Worm (Caenorhabditis elegans) whole organism, midembryonic: ENCODE data around the gene B0281.5.

Experiments used
- T22C8.4 ChIP-seq: fragments of 200-800 bp; sonication (Bioruptor generic); IDR thresholded peaks from 2 replicates; pipeline ENCODE4 v1.3.6; 2022; ENCODE audit warnings: missing genetic modification characterization, missing compliant biosample characterization
- cog-1 ChIP-seq: sonication (generic microtip); optimal IDR thresholded peaks from 2 replicates; lab custom pipeline; 2016; ENCODE audit warnings: missing genetic modification characterization, missing compliant biosample characterization
- flt-1 ChIP-seq: fragments of 200-800 bp; sonication (Bioruptor generic); IDR thresholded peaks from 2 replicates; pipeline ENCODE4 v1.3.6; 2022; ENCODE audit warnings: missing genetic modification characterization, missing compliant biosample characterization
- klf-2 ChIP-seq: fragments of 200-800 bp; sonication (Bioruptor generic); conservative IDR thresholded peaks from 2 replicates; pipeline ENCODE4 v1.3.6; 2022; ENCODE audit warnings: missing genetic modification reagents, missing genetic modification characterization, missing compliant biosample characterization
- med-1 ChIP-seq: sonication (generic microtip); optimal IDR thresholded peaks from 2 replicates; lab custom pipeline; 2017; ENCODE audit warnings: missing genetic modification characterization, mild to moderate bottlenecking, missing compliant biosample characterization, antibody characterized with exemption, missing genetic modification reagents; ENCODE audit not compliant: insufficient read depth
- ref-1 ChIP-seq: fragments of 200-800 bp; sonication (Bioruptor generic); conservative IDR thresholded peaks from 2 replicates; pipeline ENCODE4 v1.3.6; 2022; ENCODE audit warnings: missing genetic modification reagents, missing genetic modification characterization, missing compliant biosample characterization
- tab-1 ChIP-seq: fragments of 200-800 bp; sonication (Bioruptor generic); IDR thresholded peaks from 2 replicates; pipeline ENCODE4 v1.3.6; 2022; ENCODE audit warnings: missing genetic modification characterization, missing compliant biosample characterization
- ztf-23 ChIP-seq: fragments of 200-800 bp; sonication (Bioruptor generic); IDR thresholded peaks from 2 replicates; pipeline ENCODE4 v1.3.6; 2022; ENCODE audit warnings: missing genetic modification reagents, missing genetic modification characterization, missing compliant biosample characterization
- ztf-29 ChIP-seq: fragments of 200-800 bp; sonication (Bioruptor generic); IDR thresholded peaks from 2 replicates; pipeline ENCODE4 v1.3.6; 2022; ENCODE audit warnings: missing genetic modification reagents, missing genetic modification characterization, missing compliant biosample characterization

The B0281.5 gene

ce11 chrII:2324956-2325355, 24.2 kb upstream of the B0281.5 start, which contains the start of gene ZK1240.11:
Gene ZK1240.11 (plus strand): TSS chrII:2325256.
- TF ChIP-seq T22C8.4 (GFP tag; lab: Robert Waterston, UW) (no peak), cog-1 (tag; lab: Kevin White, UChicago) (no peak), flt-1 (GFP tag; lab: Robert Waterston, UW) (no peak), med-1 (GFP tag; lab: Kevin White, UChicago) (no peak), ztf-23 (no peak), klf-2 (GFP tag; lab: Robert Waterston, UW) (no peak), ztf-29 (no peak), ref-1 (GFP tag; lab: Robert Waterston, UW) (no peak), tab-1 (GFP tag; lab: Robert Waterston, UW) (no peak)

ce11 chrII:2322857-2323518, 22.2 kb upstream of the B0281.5 start, which contains the start of the genes ZK1240.6 and ZK1240.2:
Gene ZK1240.6 (minus strand): TSS chrII:2322907.
Gene ZK1240.2 (plus strand): TSS chrII:2323376.
- TF ChIP-seq cog-1 (tag; lab: Kevin White, UChicago) = no peak
- no peak for TF ChIP-seq med-1 (GFP tag; lab: Kevin White, UChicago)
- TF ChIP-seq ztf-29 = no peak
- TF ChIP-seq T22C8.4 (GFP tag; lab: Robert Waterston, UW) = no peak
- no peak for TF ChIP-seq ref-1 (GFP tag; lab: Robert Waterston, UW)
- no peak for TF ChIP-seq tab-1 (GFP tag; lab: Robert Waterston, UW)
- TF ChIP-seq ztf-23 = no peak
- TF ChIP-seq flt-1 (GFP tag; lab: Robert Waterston, UW) = no peak
- no peak for TF ChIP-seq klf-2 (GFP tag; lab: Robert Waterston, UW)

DNA sequence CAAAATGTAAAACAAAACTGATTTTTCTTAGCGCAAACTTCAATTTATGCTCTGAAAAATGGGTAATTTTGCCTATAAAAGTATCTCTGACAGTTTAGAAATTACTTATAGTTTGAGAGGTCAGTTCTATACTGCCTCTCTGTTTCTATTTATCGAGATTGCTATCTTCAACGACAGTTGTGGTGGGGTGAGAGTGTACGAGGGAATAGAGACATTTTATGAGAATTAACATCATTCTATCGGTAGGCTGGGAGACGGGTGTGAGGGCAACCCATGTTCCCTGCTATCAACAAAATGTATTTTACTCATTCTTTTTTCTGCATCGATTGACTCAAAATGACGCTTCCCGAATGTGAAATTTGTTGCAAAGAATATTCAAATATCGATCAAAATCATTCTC, 19.3 kb upstream of the B0281.5 start, which contains the start of gene ZK1240.3:
ZK1240.3 (plus strand) TSS at position 238 of the 400 bp plus-strand sequence.
- no peak for TF ChIP-seq ztf-23
- no peak for TF ChIP-seq cog-1 (tag; lab: Kevin White, UChicago)

- no peak for TF ChIP-seq tab-1 (GFP tag; lab: Robert Waterston, UW)
Observed at ce11 chrII:2317883-2318357, 17.2 kb upstream of the B0281.5 start, which contains the start of the genes ZK1240.5 and ZK1240.9. Gene ZK1240.5 (minus strand): TSS chrII:2317933. Gene ZK1240.9 (plus strand): TSS chrII:2318189.

ce11 chrII:2312747-2313146, 12.0 kb upstream of the B0281.5 start, which contains the start of the genes trim-21 and B0281.1:
Gene trim-21 (minus strand): TSS chrII:2312847.
Gene B0281.1 (plus strand): TSS chrII:2313067.
- TF ChIP-seq ztf-23 (no peak), flt-1 (GFP tag; lab: Robert Waterston, UW) (no peak), T22C8.4 (GFP tag; lab: Robert Waterston, UW) (no peak), ztf-29 (no peak), ref-1 (GFP tag; lab: Robert Waterston, UW) (no peak), tab-1 (GFP tag; lab: Robert Waterston, UW) (no peak), med-1 (GFP tag; lab: Kevin White, UChicago) (no peak), klf-2 (GFP tag; lab: Robert Waterston, UW) (no peak), cog-1 (tag; lab: Kevin White, UChicago) (no peak)

DNA sequence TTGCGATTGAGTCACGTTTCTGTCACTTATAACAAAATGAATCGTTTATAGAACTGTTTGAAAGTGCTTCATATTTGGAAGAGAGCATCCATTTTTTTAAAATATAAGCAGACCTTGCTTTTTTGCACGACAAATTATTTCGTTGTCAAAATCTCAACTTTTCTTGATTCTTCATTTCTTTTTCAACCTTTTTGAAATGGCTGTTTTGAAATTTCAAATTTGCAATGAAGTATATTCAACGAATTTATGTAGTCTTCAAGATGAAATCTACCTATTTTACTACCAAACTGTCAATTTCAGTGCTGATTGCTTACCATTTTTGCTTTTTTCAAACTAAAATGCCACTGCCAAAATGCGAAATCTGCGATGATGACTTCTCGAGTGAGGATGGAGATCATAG, 6.0 kb upstream of the B0281.5 start, which contains the start of gene B0281.3:
B0281.3 (plus strand) TSS at position 301 of the 400 bp plus-strand sequence.
- TF ChIP-seq T22C8.4 (GFP tag; lab: Robert Waterston, UW) (no peak), cog-1 (tag; lab: Kevin White, UChicago) (no peak), ref-1 (GFP tag; lab: Robert Waterston, UW) (no peak), flt-1 (GFP tag; lab: Robert Waterston, UW) (no peak), ztf-23 (no peak), med-1 (GFP tag; lab: Kevin White, UChicago) (no peak), ztf-29 (no peak), tab-1 (GFP tag; lab: Robert Waterston, UW) (no peak), klf-2 (GFP tag; lab: Robert Waterston, UW) (no peak)

- TF ChIP-seq flt-1 (GFP tag; lab: Robert Waterston, UW) (no peak), ztf-29 (no peak), cog-1 (tag; lab: Kevin White, UChicago) (no peak), tab-1 (GFP tag; lab: Robert Waterston, UW) (no peak), ref-1 (GFP tag; lab: Robert Waterston, UW) (no peak), T22C8.4 (GFP tag; lab: Robert Waterston, UW) (no peak), klf-2 (GFP tag; lab: Robert Waterston, UW) (no peak), med-1 (GFP tag; lab: Kevin White, UChicago) (no peak), ztf-23 (no peak)
Observed at ce11 chrII:2305507-2305906, 4.7 kb upstream of the B0281.5 start.

DNA sequence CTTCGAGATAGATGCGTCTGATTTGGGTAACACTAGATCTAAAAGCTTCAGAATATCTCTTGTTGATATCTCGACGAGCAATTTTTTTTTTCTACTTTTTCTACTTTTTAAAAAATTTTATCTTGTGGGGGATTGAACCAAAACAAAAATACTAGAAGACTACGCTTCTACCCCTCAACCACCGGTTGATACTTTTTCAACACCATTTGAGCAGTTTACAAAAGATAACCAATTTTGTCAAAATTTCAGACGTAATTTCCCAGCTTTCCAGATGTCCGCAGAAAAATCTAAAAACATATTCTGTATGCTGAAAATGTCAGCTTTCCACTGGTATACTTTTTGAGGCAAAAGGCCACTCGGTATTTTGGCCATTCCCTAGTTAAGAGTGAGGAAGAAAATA, 3.8 kb upstream of the B0281.5 start:
- TF ChIP-seq klf-2 (GFP tag; lab: Robert Waterston, UW) (no peak), ref-1 (GFP tag; lab: Robert Waterston, UW) (no peak), ztf-23 (no peak), flt-1 (GFP tag; lab: Robert Waterston, UW) (no peak), med-1 (GFP tag; lab: Kevin White, UChicago) (no peak), T22C8.4 (GFP tag; lab: Robert Waterston, UW) (no peak), ztf-29 (no peak), tab-1 (GFP tag; lab: Robert Waterston, UW) (no peak), cog-1 (tag; lab: Kevin White, UChicago) (no peak)

DNA sequence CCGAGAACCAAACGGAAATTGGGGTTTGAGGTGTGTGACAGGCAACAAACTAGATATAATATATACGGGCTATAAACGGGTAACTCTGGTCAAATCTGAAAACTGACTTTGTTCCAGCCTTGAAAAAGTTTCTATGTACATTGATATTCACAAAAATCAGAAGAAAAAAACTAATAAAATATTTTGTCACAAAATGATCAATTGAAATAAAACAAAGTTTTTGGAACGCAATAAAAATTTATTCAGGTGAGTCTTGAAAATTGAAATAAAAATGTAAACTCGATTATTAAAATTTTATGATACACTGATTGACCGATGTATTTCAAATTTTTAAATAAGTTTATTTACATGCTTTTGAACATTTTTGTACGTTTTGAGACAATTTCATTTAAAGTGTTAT, 1.6 kb upstream of the B0281.5 start, which contains the start of gene B0281.6:
B0281.6 (minus strand) TSS at position 101 of the 400 bp plus-strand sequence.
- TF ChIP-seq ref-1 (GFP tag; lab: Robert Waterston, UW) (no peak), T22C8.4 (GFP tag; lab: Robert Waterston, UW) (no peak)
